Fruit fly (Drosophila melanogaster): Measurements from ENCODE around the gene RFeSP.

The RFeSP gene

DNA sequence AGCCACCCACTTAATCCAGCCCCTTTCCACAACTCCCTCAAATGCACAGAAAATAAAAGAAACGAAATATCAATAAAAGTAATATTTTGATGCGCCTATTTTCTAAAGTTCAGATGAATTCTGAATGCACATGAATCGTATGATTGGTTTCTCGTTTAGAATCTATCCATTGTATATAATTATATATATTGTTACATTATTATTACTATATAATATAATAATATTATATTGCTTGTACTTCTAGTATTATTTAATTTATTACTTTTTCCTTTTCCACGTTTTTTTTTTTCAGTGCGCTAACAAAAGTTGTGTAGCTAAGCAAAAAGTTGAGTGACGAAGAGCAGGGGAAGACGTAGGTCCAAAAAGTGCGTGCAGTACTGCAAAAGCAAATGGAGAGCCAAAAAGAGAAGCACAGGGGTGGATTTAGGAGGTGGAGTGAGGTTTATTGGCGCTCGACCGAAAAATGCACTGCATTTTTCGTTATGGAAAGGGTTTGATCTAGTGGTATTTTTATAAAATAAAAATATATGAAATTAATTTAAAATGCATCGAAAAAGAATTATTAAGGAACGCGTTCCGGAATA, 35.4 kb upstream of the RFeSP start (continued):
- TF ChIP-seq ash1 (GFP tag; optimal IDR thresholded peaks at IDR 0.05) (no peak), crc (GFP tag; optimal IDR thresholded peaks at IDR 0.05) (no peak), gro (GFP tag; optimal IDR thresholded peaks at IDR 0.05) (no peak), CG4404 (GFP tag; IDR thresholded peaks at IDR 0.05) (peak; percentile 84), Fer3 (tag; optimal IDR thresholded peaks at IDR 0.05) (peak; percentile 92), Atf6 (GFP tag; IDR thresholded peaks at IDR 0.05) (peak; percentile 88), al (GFP tag; IDR thresholded peaks at IDR 0.05) (peak; percentile 83), gsb-n (tag; optimal IDR thresholded peaks at IDR 0.05) (peak; percentile 89), grau (tag; optimal IDR thresholded peaks at IDR 0.05) (peak; percentile 92), CG1792 (GFP tag; optimal IDR thresholded peaks at IDR 0.05) (no peak), ewg (GFP tag; optimal IDR thresholded peaks at IDR 0.05) (peak; percentile 86), dan (GFP tag; IDR thresholded peaks at IDR 0.05) (peak; percentile 57), zf30C (GFP tag; optimal IDR thresholded peaks at IDR 0.05) (peak; percentile 72), nerfin-1 (tag; optimal IDR thresholded peaks at IDR 0.05) (peak; percentile 94), jumu (GFP tag; optimal IDR thresholded peaks at IDR 0.05) (peak; percentile 48), trh (GFP tag; optimal IDR thresholded peaks at IDR 0.05) (peak; percentile 56), CkIIα-i1 (GFP tag; IDR thresholded peaks at IDR 0.05) (peak; percentile 62; the same call in 1 of the 2 replicates), CG7271 (tag; optimal IDR thresholded peaks at IDR 0.05) (peak; percentile 22), sug (tag; optimal IDR thresholded peaks at IDR 0.05) (peak; percentile 79), slbo (GFP tag; IDR thresholded peaks at IDR 0.05) (peak; percentile 89), kay (GFP tag; optimal IDR thresholded peaks at IDR 0.05) (peak; percentile 66), Dfd (GFP tag; optimal IDR thresholded peaks at IDR 0.05) (no peak), Fer2 (tag; optimal IDR thresholded peaks at IDR 0.05) (peak; percentile 82), Usf (GFP tag; optimal IDR thresholded peaks at IDR 0.05) (peak; percentile 62), CG30020 (tag; optimal IDR thresholded peaks at IDR 0.05) (peak; percentile 46), vfl (GFP tag; optimal IDR thresholded peaks at IDR 0.05) (peak; percentile 38), bab2 (GFP tag; optimal IDR thresholded peaks at IDR 0.05) (peak; percentile 24), tx (GFP tag; optimal IDR thresholded peaks at IDR 0.05) (peak; percentile 45), Spps (tag; optimal IDR thresholded peaks at IDR 0.05) (peak; percentile 72), nom (GFP tag; optimal IDR thresholded peaks at IDR 0.05) (no peak), gfzf (GFP tag; optimal IDR thresholded peaks at IDR 0.05) (no peak), CG7372 (GFP tag; IDR thresholded peaks at IDR 0.05) (peak; percentile 83), CG1647 (GFP tag; optimal IDR thresholded peaks at IDR 0.05) (peak; percentile 41), sens (GFP tag) (peak; percentile 76), CG18599 (GFP tag; optimal IDR thresholded peaks at IDR 0.05) (peak; percentile 97), toy (GFP tag; IDR thresholded peaks at IDR 0.05) (peak; percentile 50), Antp (GFP tag; optimal IDR thresholded peaks at IDR 0.05) (peak; percentile 60), CG18619 (GFP tag; optimal IDR thresholded peaks at IDR 0.05) (peak; percentile 92), ems (GFP tag; optimal IDR thresholded peaks at IDR 0.05) (peak; percentile 11), CG10959 (GFP tag; IDR thresholded peaks at IDR 0.05) (peak; percentile 42), bcd (GFP tag; optimal IDR thresholded peaks at IDR 0.05) (peak; percentile 94), CG15601 (tag; optimal IDR thresholded peaks at IDR 0.05) (peak; percentile 85), stc (GFP tag; IDR thresholded peaks at IDR 0.05) (peak; percentile 94), CG9817 (tag; optimal IDR thresholded peaks at IDR 0.05) (peak; percentile 79), CG3281 (GFP tag; optimal IDR thresholded peaks at IDR 0.05) (peak; percentile 94), CG7963 (GFP tag; IDR thresholded peaks at IDR 0.05; ENCODE audit: partially characterized antibody) (no peak), inv (GFP tag; IDR thresholded peaks at IDR 0.05; ENCODE audit: partially characterized antibody) (peak; percentile 57), CG11504 (tag; optimal IDR thresholded peaks at IDR 0.05) (peak; percentile 97), br (optimal IDR thresholded peaks at IDR 0.05) (no peak), ind (GFP tag; optimal IDR thresholded peaks at IDR 0.05) (peak; percentile 88), unc-4 (GFP tag; IDR thresholded peaks at IDR 0.05; ENCODE audit: partially characterized antibody) (no peak)

All from whole organism, embryonic.